Fruit fly (Drosophila melanogaster) whole organism, prepupa: ENCODE measurements around the gene Lcp65Ag1.

ENCODE experiments used
- CG10669 ChIP-seq: fragments of 200-800 bp; sonication (Bioruptor generic); optimal IDR thresholded peaks from 3 replicates; lab custom pipeline; 2018; ENCODE audit warnings: missing biosample characterization, mild to moderate bottlenecking, missing genetic modification characterization, moderate library complexity
- CG11294 ChIP-seq: fragments of 200-800 bp; sonication (Bioruptor generic); IDR thresholded peaks from 2 replicates; pipeline ENCODE4 v1.3.6; 2022; ENCODE audit warnings: missing biosample characterization, missing genetic modification characterization
- CG11762 ChIP-seq: fragments of 200-800 bp; sonication (Bioruptor generic); optimal IDR thresholded peaks from 3 replicates; lab custom pipeline; 2016; ENCODE audit warnings: missing biosample characterization, missing genetic modification characterization; ENCODE audit not compliant: insufficient read depth
- CG15336 ChIP-seq: fragments of 200-800 bp; sonication (Bioruptor generic); IDR thresholded peaks from 2 replicates; pipeline ENCODE4 v1.3.6; 2022; ENCODE audit warnings: missing biosample characterization, missing genetic modification characterization
- CG1621 ChIP-seq: fragments of 200-800 bp; sonication (Bioruptor generic); optimal IDR thresholded peaks from 3 replicates; lab custom pipeline; 2018; ENCODE audit warnings: missing biosample characterization, mild to moderate bottlenecking, missing genetic modification characterization
- CG3032 ChIP-seq: fragments of 200-800 bp; optimal IDR thresholded peaks from 2 replicates; lab custom pipeline; 2019; ENCODE audit warnings: missing biosample characterization, mild to moderate bottlenecking, missing genetic modification characterization, moderate library complexity
- CG32006 ChIP-seq: fragments of 200-800 bp; sonication (Bioruptor generic); optimal IDR thresholded peaks from 3 replicates; lab custom pipeline; 2017; ENCODE audit warnings: missing biosample characterization, mild to moderate bottlenecking, missing genetic modification characterization
- CG34406 ChIP-seq: fragments of 200-800 bp; sonication (Bioruptor generic); optimal IDR thresholded peaks from 3 replicates; lab custom pipeline; 2016; ENCODE audit warnings: missing biosample characterization, missing genetic modification characterization
- CG3919 ChIP-seq: fragments of 200-800 bp; sonication (Bioruptor generic); optimal IDR thresholded peaks from 3 replicates; lab custom pipeline; 2016; ENCODE audit warnings: missing biosample characterization, missing genetic modification characterization
- CG4318 ChIP-seq: fragments of 200-800 bp; sonication (Bioruptor generic); optimal IDR thresholded peaks from 3 replicates; lab custom pipeline; 2017; ENCODE audit warnings: missing biosample characterization, mild to moderate bottlenecking, missing genetic modification characterization
- CG6163 ChIP-seq: fragments of 200-800 bp; sonication (Bioruptor generic); IDR thresholded peaks from 3 replicates; pipeline ENCODE4 v1.3.6; 2022; ENCODE audit warnings: missing biosample characterization, missing genetic modification characterization
- CG6276 ChIP-seq: fragments of 200-800 bp; sonication (Bioruptor generic); optimal IDR thresholded peaks from 2 replicates; lab custom pipeline; 2017; ENCODE audit warnings: missing biosample characterization, mild to moderate bottlenecking, missing genetic modification characterization
- CG6792 ChIP-seq: fragments of 200-800 bp; sonication (Bioruptor generic); optimal IDR thresholded peaks from 3 replicates; lab custom pipeline; 2016; ENCODE audit warnings: missing biosample characterization, missing genetic modification characterization
- CG6854 ChIP-seq: fragments of 200-800 bp; sonication (Bioruptor generic); optimal IDR thresholded peaks from 2 replicates; lab custom pipeline; 2017; ENCODE audit warnings: missing biosample characterization, mild to moderate bottlenecking, missing genetic modification characterization
- CG8119 ChIP-seq: fragments of 200-800 bp; sonication (Bioruptor generic); IDR thresholded peaks from 3 replicates; pipeline ENCODE4 v1.3.6; 2022; ENCODE audit warnings: missing biosample characterization, missing genetic modification characterization
- CG8319 ChIP-seq: fragments of 200-800 bp; sonication (Bioruptor generic); optimal IDR thresholded peaks from 3 replicates; lab custom pipeline; 2016; ENCODE audit warnings: missing biosample characterization, missing genetic modification characterization
- CG8632 ChIP-seq: fragments of 200-800 bp; sonication (Bioruptor generic); optimal IDR thresholded peaks from 3 replicates; lab custom pipeline; 2016; ENCODE audit warnings: missing biosample characterization, missing genetic modification characterization
- Hr38 ChIP-seq: sonication (Bioruptor generic); optimal IDR thresholded peaks from 2 replicates; lab custom pipeline; 2016; ENCODE audit warnings: missing biosample characterization, missing genetic modification characterization
- Hr4 ChIP-seq: fragments of 200-800 bp; sonication (Bioruptor generic); optimal IDR thresholded peaks from 3 replicates; lab custom pipeline; 2016; ENCODE audit warnings: missing biosample characterization, missing genetic modification characterization
- Met ChIP-seq: fragments of 200-800 bp; sonication (Bioruptor generic); optimal IDR thresholded peaks from 3 replicates; lab custom pipeline; 2016; ENCODE audit warnings: missing biosample characterization, missing genetic modification characterization
- OdsH ChIP-seq: fragments of 200-800 bp; sonication (Bioruptor generic); optimal IDR thresholded peaks from 3 replicates; lab custom pipeline; 2016; ENCODE audit warnings: missing biosample characterization, missing genetic modification characterization
- Smox ChIP-seq: fragments of 200-800 bp; sonication (Bioruptor generic); optimal IDR thresholded peaks from 3 replicates; lab custom pipeline; 2016; ENCODE audit warnings: missing biosample characterization, missing genetic modification characterization
- Sox102F ChIP-seq: fragments of 200-800 bp; sonication (Bioruptor generic); optimal IDR thresholded peaks from 2 replicates; lab custom pipeline; 2016; ENCODE audit warnings: missing biosample characterization, mild to moderate bottlenecking, missing genetic modification characterization
- Sox14 ChIP-seq: fragments of 200-800 bp; sonication (Bioruptor generic); optimal IDR thresholded peaks from 3 replicates; lab custom pipeline; 2016; ENCODE audit warnings: missing biosample characterization, missing genetic modification characterization
- Sox15 ChIP-seq: fragments of 200-800 bp; sonication (Bioruptor generic); optimal IDR thresholded peaks from 3 replicates; lab custom pipeline; 2016; ENCODE audit warnings: missing biosample characterization, missing genetic modification characterization
- acj6 ChIP-seq: fragments of 200-800 bp; sonication (Bioruptor generic); optimal IDR thresholded peaks from 3 replicates; lab custom pipeline; 2016; ENCODE audit warnings: missing biosample characterization, missing genetic modification characterization
- cyc ChIP-seq: fragments of 200-800 bp; sonication (Bioruptor generic); optimal IDR thresholded peaks from 3 replicates; lab custom pipeline; 2016; ENCODE audit warnings: missing biosample characterization, missing genetic modification characterization
- dac ChIP-seq: fragments of 200-800 bp; sonication (Bioruptor generic); optimal IDR thresholded peaks from 2 replicates; lab custom pipeline; 2017; ENCODE audit warnings: missing biosample characterization, mild to moderate bottlenecking, missing genetic modification characterization
- dsx ChIP-seq: fragments of 200-800 bp; optimal IDR thresholded peaks from 3 replicates; lab custom pipeline; 2019; ENCODE audit warnings: missing biosample characterization, mild to moderate bottlenecking, missing genetic modification characterization, moderate library complexity; ENCODE audit not compliant: poor library complexity, severe bottlenecking
- eg ChIP-seq: fragments of 200-800 bp; sonication (Bioruptor generic); IDR thresholded peaks from 3 replicates; pipeline ENCODE4 v1.3.6; 2022; ENCODE audit warnings: missing biosample characterization, missing genetic modification characterization
- esn ChIP-seq: fragments of 200-800 bp; sonication (Bioruptor generic); optimal IDR thresholded peaks from 2 replicates; lab custom pipeline; 2016; ENCODE audit warnings: missing biosample characterization, mild to moderate bottlenecking, missing genetic modification characterization, moderate library complexity
- fd59A ChIP-seq: fragments of 200-800 bp; sonication (Bioruptor generic); optimal IDR thresholded peaks from 2 replicates; lab custom pipeline; 2017; ENCODE audit warnings: missing biosample characterization, mild to moderate bottlenecking, missing genetic modification characterization, missing genetic modification reagents
- fd85E ChIP-seq: fragments of 200-800 bp; sonication (Bioruptor generic); optimal IDR thresholded peaks from 3 replicates; lab custom pipeline; 2016; ENCODE audit warnings: missing biosample characterization, missing genetic modification characterization
- fkh ChIP-seq: fragments of 200-800 bp; sonication (Bioruptor generic); optimal IDR thresholded peaks from 3 replicates; lab custom pipeline; 2017; ENCODE audit warnings: missing biosample characterization, mild to moderate bottlenecking, missing genetic modification characterization, moderate library complexity
- lz ChIP-seq: fragments of 200-800 bp; sonication (Bioruptor generic); optimal IDR thresholded peaks from 3 replicates; lab custom pipeline; 2016; ENCODE audit warnings: missing biosample characterization, missing genetic modification characterization
- net ChIP-seq: fragments of 200-800 bp; sonication (Bioruptor generic); optimal IDR thresholded peaks from 3 replicates; lab custom pipeline; 2016; ENCODE audit warnings: missing biosample characterization, missing genetic modification characterization
- pdm3 ChIP-seq: fragments of 200-800 bp; sonication (Bioruptor generic); optimal IDR thresholded peaks from 3 replicates; lab custom pipeline; 2016; ENCODE audit warnings: missing biosample characterization, missing genetic modification characterization
- ss ChIP-seq, 2 experiments: fragments of 200-800 bp; sonication (Bioruptor generic); optimal IDR thresholded peaks; 2 replicates in 1 of 2; 3 replicates in 1 of 2; lab custom pipeline; 2017 to 2018; ENCODE audit warnings: mild to moderate bottlenecking in 2 of 2, missing biosample characterization in 2 of 2, missing genetic modification characterization in 2 of 2, moderate library complexity in 1 of 2
- topi ChIP-seq: fragments of 200-800 bp; sonication (Bioruptor generic); optimal IDR thresholded peaks from 3 replicates; lab custom pipeline; 2016; ENCODE audit warnings: missing biosample characterization, missing genetic modification characterization

The Lcp65Ag1 gene

dm6 chr3L:6132009-6132408 lies 3.1 kb downstream of the Lcp65Ag1 start, which contains the start of gene Cpr65Au:
Cpr65Au (minus strand) TSS chr3L:6132109.
- TF ChIP-seq Sox15 (GFP tag; lab: Kevin White, UChicago) (no peak), fd85E (GFP tag; lab: Kevin White, UChicago) (no peak), CG3032 (tag; lab: Kevin White, UChicago) (no peak), CG1621 (tag; lab: Kevin White, UChicago) (no peak), CG3919 (GFP tag; lab: Kevin White, UChicago) (no peak), CG11762 (GFP tag; lab: Kevin White, UChicago) (no peak), CG11294 (GFP tag; lab: Robert Waterston, UW) (no peak), Hr4 (GFP tag; lab: Kevin White, UChicago) (no peak)

- no peak for TF ChIP-seq CG34406 (GFP tag; lab: Kevin White, UChicago)
- TF ChIP-seq CG6854 (GFP tag; lab: Kevin White, UChicago), result no peak
- TF ChIP-seq CG10669 (GFP tag; lab: Kevin White, UChicago), result no peak
- TF ChIP-seq CG8319 (GFP tag; lab: Kevin White, UChicago), result no peak
- TF ChIP-seq pdm3 (GFP tag; lab: Kevin White, UChicago), result no peak
- TF ChIP-seq CG32006, result no peak
- TF ChIP-seq CG15336 (GFP tag; lab: Robert Waterston, UW), result no peak
- TF ChIP-seq CG1621 (tag; lab: Kevin White, UChicago), result no peak
- TF ChIP-seq CG11762 (GFP tag; lab: Kevin White, UChicago), result no peak
- no peak for TF ChIP-seq cyc (GFP tag; lab: Kevin White, UChicago)
- TF ChIP-seq CG6792 (GFP tag; lab: Kevin White, UChicago), result no peak
These were observed 4.1 kb downstream of the Lcp65Ag1 start, which contains the start of gene Lcp65Ag3 for dm6 chr3L:6130944-6131343. Lcp65Ag3 (minus strand) TSS chr3L:6130989.

dm6 chr3L:6129591-6129990 lies 5.5 kb downstream of the Lcp65Ag1 start:
- TF ChIP-seq acj6 (GFP tag; lab: Kevin White, UChicago) (no peak), CG1621 (tag; lab: Kevin White, UChicago) (no peak), Sox15 (GFP tag; lab: Kevin White, UChicago) (no peak), ss (GFP tag; optimal IDR thresholded peaks at IDR 0.05; lab: Kevin White, UChicago) (no peak), lz (GFP tag; lab: Kevin White, UChicago) (no peak), CG10669 (GFP tag; lab: Kevin White, UChicago) (no peak), dac (GFP tag; lab: Kevin White, UChicago) (no peak), CG11762 (GFP tag; lab: Kevin White, UChicago) (no peak), Hr38 (GFP tag; lab: Kevin White, UChicago) (no peak), CG6854 (GFP tag; lab: Kevin White, UChicago) (no peak), CG8119 (GFP tag; lab: Robert Waterston, UW) (no peak), CG6276 (no peak), net (GFP tag; lab: Kevin White, UChicago) (no peak), CG8632 (no peak), CG6163 (GFP tag; lab: Robert Waterston, UW) (no peak), CG4318 (no peak), Met (GFP tag; lab: Kevin White, UChicago) (no peak), Hr4 (GFP tag; lab: Kevin White, UChicago) (no peak), topi (GFP tag; lab: Kevin White, UChicago) (no peak)

- TF ChIP-seq Smox (GFP tag; lab: Kevin White, UChicago) (no peak), pdm3 (GFP tag; lab: Kevin White, UChicago) (no peak), fd59A (GFP tag; lab: Kevin White, UChicago) (no peak), esn (no peak), OdsH (GFP tag; lab: Kevin White, UChicago) (no peak), Sox14 (no peak), eg (GFP tag; lab: Robert Waterston, UW) (no peak), CG8319 (GFP tag; lab: Kevin White, UChicago) (no peak), Sox102F (no peak), dsx (GFP tag; lab: Kevin White, UChicago) (no peak), topi (GFP tag; lab: Kevin White, UChicago) (no peak), CG34406 (GFP tag; lab: Kevin White, UChicago) (no peak), fkh (GFP tag; lab: Kevin White, UChicago) (no peak)
These were observed 9.7 kb downstream of the Lcp65Ag1 start for dm6 chr3L:6125409-6125689.
